Worm (Caenorhabditis elegans) whole organism, L1 larva: ENCODE data around the gene valv-1.

Experiments used
- C04F5.9 ChIP-seq: sonication (generic microtip); optimal IDR thresholded peaks from 2 replicates; lab custom pipeline; 2016; ENCODE audit warnings: missing genetic modification characterization, missing compliant biosample characterization
- aha-1 ChIP-seq: fragments of 150-350 bp; optimal IDR thresholded peaks from 2 replicates; lab custom pipeline; 2014; ENCODE audit warnings: missing biosample characterization, missing genetic modification characterization
- ama-1 ChIP-seq: fragments of 150-350 bp; optimal IDR thresholded peaks from 2 replicates; lab custom pipeline; 2014
- ceh-8 ChIP-seq: fragments of 200-800 bp; sonication (Bioruptor generic); optimal IDR thresholded peaks from 2 replicates; lab custom pipeline; 2018; ENCODE audit warnings: mild to moderate bottlenecking, missing genetic modification characterization, moderate library complexity, missing compliant biosample characterization
- ceh-88 ChIP-seq: fragments of 200-800 bp; sonication (Bioruptor generic); IDR thresholded peaks from 2 replicates; pipeline ENCODE4 v1.3.6; 2022; ENCODE audit warnings: missing genetic modification characterization, missing compliant biosample characterization
- ces-1 ChIP-seq: fragments of 150-350 bp; optimal IDR thresholded peaks from 2 replicates; lab custom pipeline; 2014; ENCODE audit warnings: missing biosample characterization, missing genetic modification reagents, missing genetic modification characterization
- dsc-1 ChIP-seq: sonication (generic microtip); optimal IDR thresholded peaks from 2 replicates; lab custom pipeline; 2016; ENCODE audit warnings: mild to moderate bottlenecking, missing genetic modification characterization, missing compliant biosample characterization
- efl-1 ChIP-seq, 4 experiments: fragments of 150-350 bp; optimal IDR thresholded peaks in 3 of 4; peaks in 1 of 4; 1 replicate in 1 of 4; 2 replicates in 3 of 4; lab custom pipeline; 2014; ENCODE audit warnings: missing biosample characterization in 2 of 4, missing genetic modification characterization in 2 of 4, missing genetic modification reagents in 2 of 4
- efl-3 ChIP-seq: fragments of 200-800 bp; sonication (Bioruptor generic); optimal IDR thresholded peaks from 2 replicates; lab custom pipeline; 2018; ENCODE audit warnings: mild to moderate bottlenecking, missing genetic modification characterization, missing compliant biosample characterization
- egl-13 ChIP-seq: sonication (generic microtip); optimal IDR thresholded peaks from 2 replicates; lab custom pipeline; 2016; ENCODE audit warnings: missing genotype, missing genetic modification reagents, missing genetic modification characterization, missing compliant biosample characterization
- egl-27 ChIP-seq, 2 experiments: fragments of 150-350 bp in 1 of 2; sonication (generic microtip); optimal IDR thresholded peaks; 3 replicates each; lab custom pipeline; 2017 to 2018; ENCODE audit warnings: missing biosample characterization in 2 of 2, missing genetic modification characterization in 2 of 2, missing genetic modification reagents in 2 of 2
- ets-5 ChIP-seq: fragments of 200-800 bp; sonication (Bioruptor generic); IDR thresholded peaks from 2 replicates; pipeline ENCODE4 v1.3.6; 2022; ENCODE audit warnings: missing genetic modification characterization, missing compliant biosample characterization
- fkh-10 ChIP-seq: sonication (generic microtip); optimal IDR thresholded peaks from 2 replicates; lab custom pipeline; 2017; ENCODE audit warnings: missing biosample characterization, missing genetic modification reagents, missing genetic modification characterization
- fkh-8 ChIP-seq: sonication (generic microtip); optimal IDR thresholded peaks from 2 replicates; lab custom pipeline; 2016; ENCODE audit warnings: mild to moderate bottlenecking, missing genetic modification characterization, missing compliant biosample characterization
- fos-1 ChIP-seq: fragments of 150-350 bp; optimal IDR thresholded peaks from 2 replicates; lab custom pipeline; 2014; ENCODE audit warnings: missing biosample characterization, missing genetic modification characterization
- grh-1 ChIP-seq: fragments of 200-800 bp; sonication (Bioruptor generic); IDR thresholded peaks from 2 replicates; pipeline ENCODE4 v1.3.6; 2022; ENCODE audit warnings: missing genetic modification reagents, missing genetic modification characterization, missing compliant biosample characterization
- hlh-4 ChIP-seq: sonication (generic microtip); optimal IDR thresholded peaks from 2 replicates; lab custom pipeline; 2016; ENCODE audit warnings: mild to moderate bottlenecking, missing genetic modification characterization, missing compliant biosample characterization
- isw-1 ChIP-seq: fragments of 200-800 bp; sonication (Bioruptor generic); IDR thresholded peaks from 2 replicates; pipeline ENCODE4 v1.3.6; 2022; ENCODE audit warnings: missing genetic modification characterization, missing compliant biosample characterization
- jun-1 ChIP-seq: fragments of 150-350 bp; optimal IDR thresholded peaks from 2 replicates; lab custom pipeline; 2014; ENCODE audit warnings: missing biosample characterization, missing genetic modification reagents, missing genetic modification characterization
- lin-14 ChIP-seq: fragments of 200-800 bp; sonication (Bioruptor generic); optimal IDR thresholded peaks from 2 replicates; lab custom pipeline; 2018; ENCODE audit warnings: mild to moderate bottlenecking, missing genetic modification characterization, moderate library complexity, missing compliant biosample characterization
- lin-15B ChIP-seq: fragments of 150-350 bp; sonication (generic microtip); optimal IDR thresholded peaks from 3 replicates; lab custom pipeline; 2014; ENCODE audit warnings: missing biosample characterization, missing genetic modification characterization
- lir-3 ChIP-seq: sonication (generic microtip); optimal IDR thresholded peaks from 2 replicates; lab custom pipeline; 2016; ENCODE audit warnings: mild to moderate bottlenecking, missing genetic modification characterization, moderate library complexity, missing compliant biosample characterization; ENCODE audit not compliant: poor library complexity
- lsy-2 ChIP-seq, 2 experiments: fragments of 150-350 bp; optimal IDR thresholded peaks; 2 replicates each; lab custom pipeline; 2014; ENCODE audit warnings: missing biosample characterization in 2 of 2, missing genetic modification characterization in 2 of 2
- mdl-1 ChIP-seq, 2 experiments: fragments of 150-350 bp; optimal IDR thresholded peaks; 2 replicates each; lab custom pipeline; 2014 to 2017; ENCODE audit warnings: missing biosample characterization in 2 of 2, missing genetic modification characterization in 2 of 2, inconsistent platforms in 1 of 2
- mef-2 ChIP-seq: fragments of 150-350 bp; optimal IDR thresholded peaks from 2 replicates; lab custom pipeline; 2014; ENCODE audit warnings: missing biosample characterization, missing genetic modification characterization
- mep-1 ChIP-seq: fragments of 150-350 bp; optimal IDR thresholded peaks from 2 replicates; lab custom pipeline; 2014; ENCODE audit warnings: missing biosample characterization, missing genetic modification characterization
- nhr-11 ChIP-seq: fragments of 150-350 bp; optimal IDR thresholded peaks from 2 replicates; lab custom pipeline; 2014; ENCODE audit warnings: missing biosample characterization, missing genetic modification characterization
- nhr-12 ChIP-seq: sonication (generic microtip); optimal IDR thresholded peaks from 2 replicates; lab custom pipeline; 2017; ENCODE audit warnings: missing biosample characterization, missing genetic modification characterization
- nhr-19 ChIP-seq: fragments of 200-800 bp; sonication (Bioruptor generic); conservative IDR thresholded peaks from 2 replicates; pipeline ENCODE4 v1.3.6; 2022; ENCODE audit warnings: missing genetic modification characterization, missing compliant biosample characterization
- nhr-20 ChIP-seq: sonication (generic microtip); optimal IDR thresholded peaks from 2 replicates; lab custom pipeline; 2016; ENCODE audit warnings: mild to moderate bottlenecking, missing genetic modification characterization, missing compliant biosample characterization
- nhr-47 ChIP-seq: sonication (generic microtip); optimal IDR thresholded peaks from 2 replicates; lab custom pipeline; 2016; ENCODE audit warnings: mild to moderate bottlenecking, missing genetic modification characterization, moderate library complexity, missing compliant biosample characterization
- nhr-71 ChIP-seq: sonication (generic microtip); optimal IDR thresholded peaks from 2 replicates; lab custom pipeline; 2016; ENCODE audit warnings: mild to moderate bottlenecking, missing genetic modification characterization, moderate library complexity, missing compliant biosample characterization
- nhr-76 ChIP-seq: sonication (generic microtip); optimal IDR thresholded peaks from 2 replicates; lab custom pipeline; 2017; ENCODE audit warnings: missing biosample characterization, missing genetic modification characterization
- nhr-77 ChIP-seq: fragments of 150-350 bp; optimal IDR thresholded peaks from 2 replicates; lab custom pipeline; 2014; ENCODE audit warnings: missing biosample characterization, missing genetic modification characterization
- nhr-84 ChIP-seq: sonication (generic microtip); optimal IDR thresholded peaks from 2 replicates; lab custom pipeline; 2017; ENCODE audit warnings: missing biosample characterization, missing genetic modification characterization
- nhr-85 ChIP-seq: sonication (generic microtip); peaks from one replicate; lab custom pipeline; 2016; ENCODE audit warnings: missing genetic modification characterization, inconsistent platforms, missing compliant biosample characterization
- nhr-90 ChIP-seq: sonication (generic microtip); optimal IDR thresholded peaks from 2 replicates; lab custom pipeline; 2016; ENCODE audit warnings: mild to moderate bottlenecking, missing genetic modification characterization, missing compliant biosample characterization; ENCODE audit not compliant: poor library complexity
- pax-3 ChIP-seq: fragments of 200-800 bp; sonication (Bioruptor generic); optimal IDR thresholded peaks from 2 replicates; lab custom pipeline; 2018; ENCODE audit warnings: mild to moderate bottlenecking, missing genetic modification characterization, moderate library complexity, missing compliant biosample characterization
- pqm-1 ChIP-seq: sonication (generic microtip); optimal IDR thresholded peaks from 3 replicates; lab custom pipeline; 2017; ENCODE audit warnings: missing biosample characterization, missing genetic modification characterization
- rnt-1 ChIP-seq: sonication (generic microtip); optimal IDR thresholded peaks from 2 replicates; lab custom pipeline; 2016; ENCODE audit warnings: mild to moderate bottlenecking, missing genetic modification characterization, moderate library complexity, missing compliant biosample characterization
- skn-1 ChIP-seq: fragments of 150-350 bp; optimal IDR thresholded peaks from 2 replicates; lab custom pipeline; 2014; ENCODE audit warnings: missing biosample characterization, missing genetic modification characterization
- snpc-4 ChIP-seq: fragments of 150-350 bp; optimal IDR thresholded peaks from 2 replicates; lab custom pipeline; 2014; ENCODE audit warnings: missing biosample characterization, missing genetic modification characterization
- snu-23 ChIP-seq: sonication (generic microtip); optimal IDR thresholded peaks from 2 replicates; lab custom pipeline; 2016; ENCODE audit warnings: missing genetic modification characterization, missing compliant biosample characterization
- sox-4 ChIP-seq: sonication (generic microtip); optimal IDR thresholded peaks from 2 replicates; lab custom pipeline; 2016; ENCODE audit warnings: missing genetic modification characterization, missing compliant biosample characterization
- sptf-1 ChIP-seq: fragments of 150-350 bp; optimal IDR thresholded peaks from 2 replicates; lab custom pipeline; 2014; ENCODE audit warnings: missing biosample characterization, missing genetic modification characterization
- sup-37 ChIP-seq: fragments of 200-800 bp; sonication (Bioruptor generic); optimal IDR thresholded peaks from 2 replicates; lab custom pipeline; 2018; ENCODE audit warnings: mild to moderate bottlenecking, missing genetic modification characterization, missing compliant biosample characterization
- tbx-2 ChIP-seq: sonication (generic microtip); optimal IDR thresholded peaks from 2 replicates; lab custom pipeline; 2016; ENCODE audit warnings: missing genetic modification characterization, missing compliant biosample characterization
- unc-130 ChIP-seq: fragments of 150-350 bp; optimal IDR thresholded peaks from 2 replicates; lab custom pipeline; 2017; ENCODE audit warnings: missing biosample characterization, missing genetic modification characterization, inconsistent platforms
- unc-62 ChIP-seq: fragments of 150-350 bp; optimal IDR thresholded peaks from 2 replicates; lab custom pipeline; 2014; ENCODE audit warnings: missing biosample characterization, missing genetic modification reagents, missing genetic modification characterization
- unc-98 ChIP-seq: fragments of 200-800 bp; sonication (Bioruptor generic); IDR thresholded peaks from 2 replicates; pipeline ENCODE4 v1.3.6; 2022; ENCODE audit warnings: missing genetic modification characterization, missing compliant biosample characterization
- vab-15 ChIP-seq: sonication (generic microtip); optimal IDR thresholded peaks from 2 replicates; lab custom pipeline; 2017; ENCODE audit warnings: missing genotype, mild to moderate bottlenecking, missing genetic modification characterization, missing compliant biosample characterization
- xbp-1 ChIP-seq: sonication (generic microtip); optimal IDR thresholded peaks from 2 replicates; lab custom pipeline; 2016; ENCODE audit warnings: missing genetic modification characterization, missing compliant biosample characterization
- zag-1 ChIP-seq: fragments of 150-350 bp; optimal IDR thresholded peaks from 2 replicates; lab custom pipeline; 2014; ENCODE audit warnings: missing biosample characterization, missing genetic modification characterization
- ztf-11 ChIP-seq, 2 experiments: sonication (generic microtip); optimal IDR thresholded peaks; 2 replicates each; lab custom pipeline; 2016 to 2017; ENCODE audit warnings: missing genetic modification characterization in 2 of 2, missing biosample characterization in 1 of 2, missing compliant biosample characterization in 1 of 2
- ztf-4 ChIP-seq: fragments of 150-350 bp; optimal IDR thresholded peaks from 2 replicates; lab custom pipeline; 2014; ENCODE audit warnings: missing biosample characterization, missing genetic modification characterization

The valv-1 gene

DNA sequence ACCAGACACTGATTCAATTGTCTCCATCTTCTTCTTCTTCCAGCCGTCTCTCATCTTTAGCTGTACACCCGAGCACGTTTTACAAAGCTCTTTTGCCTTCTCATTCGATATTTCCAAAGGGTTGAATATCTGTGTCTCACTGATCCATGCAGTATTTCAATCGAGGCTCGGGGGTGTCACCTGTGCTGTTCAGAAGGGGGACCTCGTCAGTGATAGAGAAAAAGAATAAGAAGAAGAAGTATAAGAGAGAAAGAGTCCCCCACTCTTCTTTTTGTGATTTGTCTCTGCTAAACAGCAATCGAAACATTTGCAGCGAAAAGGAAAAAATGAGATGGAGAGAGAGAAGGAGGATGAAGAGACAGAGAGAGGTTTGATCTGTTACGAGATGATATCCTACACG lies 19.1 kb downstream of the valv-1 start:
- TF ChIP-seq pax-3 (tag; lab: Kevin White, UChicago): no peak
- no peak for TF ChIP-seq dsc-1 (tag; lab: Kevin White, UChicago)
- no peak for TF ChIP-seq snpc-4 (tag; lab: Kevin White, UChicago)
- TF ChIP-seq nhr-76 (tag; lab: Kevin White, UChicago): no peak
- TF ChIP-seq ztf-4 (tag; lab: Kevin White, UChicago): no peak
- no peak for TF ChIP-seq nhr-84 (tag; lab: Kevin White, UChicago)
- TF ChIP-seq unc-98 (GFP tag; lab: Robert Waterston, UW): no peak
- peak in 1 of 2 experiments; percentile 53 for TF ChIP-seq lsy-2 (tag; optimal IDR thresholded peaks at IDR 0.05; lab: Kevin White, UChicago)
- TF ChIP-seq egl-13 (tag; lab: Kevin White, UChicago): no peak
- TF ChIP-seq hlh-4 (tag; lab: Kevin White, UChicago): no peak
- no peak for TF ChIP-seq C04F5.9 (tag; lab: Kevin White, UChicago)
- TF ChIP-seq tbx-2 (tag; lab: Kevin White, UChicago): peak; percentile 14
- TF ChIP-seq nhr-12 (tag; lab: Kevin White, UChicago): no peak
- TF ChIP-seq skn-1 (tag; lab: Kevin White, UChicago): no peak
- no peak for TF ChIP-seq ets-5 (GFP tag; lab: Robert Waterston, UW)
- TF ChIP-seq nhr-71 (tag; lab: Kevin White, UChicago): peak; percentile 65
- TF ChIP-seq grh-1: no peak
- TF ChIP-seq mep-1 (tag; lab: Kevin White, UChicago): no peak
- peak; percentile 47 for TF ChIP-seq nhr-19 (GFP tag; lab: Robert Waterston, UW)
- TF ChIP-seq rnt-1 (tag; lab: Kevin White, UChicago): peak; percentile 72
- no peak for TF ChIP-seq sup-37
- TF ChIP-seq mef-2 (tag; lab: Kevin White, UChicago): no peak
- TF ChIP-seq ama-1: no peak
- TF ChIP-seq vab-15 (tag; lab: Kevin White, UChicago): no peak
- TF ChIP-seq efl-1 (optimal IDR thresholded peaks at IDR 0.05; lab: Kevin White, UChicago): no peak
- no peak for TF ChIP-seq efl-1 (GFP tag; optimal IDR thresholded peaks at IDR 0.05 in 1 of 2; lab: Kevin White, UChicago)
- TF ChIP-seq ceh-88 (GFP tag; lab: Robert Waterston, UW): no peak
- TF ChIP-seq ztf-11 (tag; optimal IDR thresholded peaks at IDR 0.05; lab: Kevin White, UChicago): no peak
- TF ChIP-seq jun-1: no peak
- peak; percentile 33 for TF ChIP-seq unc-130 (tag; lab: Kevin White, UChicago)
- TF ChIP-seq nhr-85 (tag; lab: Kevin White, UChicago): no peak
- TF ChIP-seq lin-14: peak; percentile 91
- TF ChIP-seq aha-1 (tag; lab: Kevin White, UChicago): no peak
- no peak for TF ChIP-seq nhr-90 (tag; lab: Kevin White, UChicago)
- TF ChIP-seq lin-15B (tag; lab: Kevin White, UChicago): no peak
- TF ChIP-seq fkh-8 (tag; lab: Kevin White, UChicago): no peak
- no peak for TF ChIP-seq nhr-11
- no peak for TF ChIP-seq xbp-1 (tag; lab: Kevin White, UChicago)
- TF ChIP-seq mdl-1 (tag; optimal IDR thresholded peaks at IDR 0.05; lab: Kevin White, UChicago): no peak
- TF ChIP-seq ceh-8 (GFP tag; lab: Kevin White, UChicago): no peak
- TF ChIP-seq sptf-1 (tag; lab: Kevin White, UChicago): no peak
- TF ChIP-seq unc-62: no peak
- TF ChIP-seq fkh-10 (GFP tag; lab: Kevin White, UChicago): no peak
- TF ChIP-seq lir-3 (tag; lab: Kevin White, UChicago): no peak
- TF ChIP-seq snu-23 (GFP tag; lab: Kevin White, UChicago): peak; percentile 47
- TF ChIP-seq nhr-20 (tag; lab: Kevin White, UChicago): peak; percentile 31
- no peak for TF ChIP-seq nhr-47 (tag; lab: Kevin White, UChicago)
- TF ChIP-seq nhr-77 (tag; lab: Kevin White, UChicago): no peak
- TF ChIP-seq ces-1 (GFP tag; lab: Kevin White, UChicago): no peak
- TF ChIP-seq efl-3 (GFP tag; lab: Kevin White, UChicago): no peak
- no peak for TF ChIP-seq fos-1 (tag; lab: Kevin White, UChicago)
- no peak for TF ChIP-seq isw-1 (GFP tag; lab: Robert Waterston, UW)
- TF ChIP-seq pqm-1 (tag; lab: Kevin White, UChicago): no peak
- TF ChIP-seq egl-27 (tag; optimal IDR thresholded peaks at IDR 0.05; lab: Kevin White, UChicago): no peak
- no peak for TF ChIP-seq sox-4 (tag; lab: Kevin White, UChicago)
- TF ChIP-seq zag-1 (tag; lab: Kevin White, UChicago): no peak
